Fruit fly (Drosophila melanogaster) whole organism, pupa: ENCODE data around the gene CG10477.

Experiments used
- CG10348 ChIP-seq: fragments of 200-800 bp; sonication (Bioruptor generic); IDR thresholded peaks from 2 replicates; pipeline ENCODE4 v1.3.6; 2022; ENCODE audit warnings: missing biosample characterization, missing genetic modification characterization
- CG12605 ChIP-seq: fragments of 200-800 bp; sonication (Bioruptor generic); IDR thresholded peaks from 2 replicates; pipeline ENCODE4 v1.3.6; 2022; ENCODE audit warnings: missing biosample characterization, missing genetic modification characterization
- CG13204 ChIP-seq: fragments of 200-800 bp; sonication (Bioruptor generic); optimal IDR thresholded peaks from 2 replicates; lab custom pipeline; 2018; ENCODE audit warnings: missing biosample characterization, mild to moderate bottlenecking, missing genetic modification characterization, moderate library complexity
- CG14655 ChIP-seq: fragments of 200-800 bp; sonication (Bioruptor generic); optimal IDR thresholded peaks from 3 replicates; lab custom pipeline; 2017; ENCODE audit warnings: mild to moderate bottlenecking, missing biosample characterization, missing genetic modification reagents, missing genetic modification characterization
- CG15710 ChIP-seq: fragments of 200-800 bp; sonication (Bioruptor generic); optimal IDR thresholded peaks from 2 replicates; lab custom pipeline; 2018; ENCODE audit warnings: missing biosample characterization, mild to moderate bottlenecking, missing genetic modification characterization, moderate library complexity
- CG17806 ChIP-seq: fragments of 200-800 bp; sonication (Bioruptor generic); optimal IDR thresholded peaks from 2 replicates; lab custom pipeline; 2018; ENCODE audit warnings: missing biosample characterization, mild to moderate bottlenecking, missing genetic modification characterization, moderate library complexity
- CG32121 ChIP-seq: fragments of 200-800 bp; sonication (Bioruptor generic); IDR thresholded peaks from 2 replicates; pipeline ENCODE4 v1.3.6; 2022; ENCODE audit warnings: missing biosample characterization, missing genetic modification characterization
- CG34367 ChIP-seq: fragments of 200-800 bp; sonication (Bioruptor generic); optimal IDR thresholded peaks from 2 replicates; lab custom pipeline; 2018; ENCODE audit warnings: missing biosample characterization, mild to moderate bottlenecking, missing genetic modification characterization
- CG4496 ChIP-seq: fragments of 200-800 bp; sonication (Bioruptor generic); IDR thresholded peaks from 3 replicates; pipeline ENCODE4 v1.3.6; 2022; ENCODE audit warnings: missing biosample characterization, missing genetic modification characterization
- CG8159 ChIP-seq: fragments of 200-800 bp; sonication (Bioruptor generic); optimal IDR thresholded peaks from 3 replicates; lab custom pipeline; 2018; ENCODE audit warnings: missing biosample characterization, mild to moderate bottlenecking, missing genetic modification characterization, moderate library complexity
- CG8301 ChIP-seq: fragments of 200-800 bp; sonication (Bioruptor generic); optimal IDR thresholded peaks from 2 replicates; lab custom pipeline; 2018; ENCODE audit warnings: missing biosample characterization, mild to moderate bottlenecking, missing genetic modification characterization
- CG9948 ChIP-seq: fragments of 200-800 bp; sonication (Bioruptor generic); optimal IDR thresholded peaks from 2 replicates; lab custom pipeline; 2018; ENCODE audit warnings: missing biosample characterization, mild to moderate bottlenecking, missing genetic modification characterization, moderate library complexity
- D1 ChIP-seq: fragments of 200-800 bp; sonication (Bioruptor generic); optimal IDR thresholded peaks from 2 replicates; lab custom pipeline; 2018; ENCODE audit warnings: missing biosample characterization, mild to moderate bottlenecking, missing genetic modification characterization, moderate library complexity
- EcR ChIP-seq: fragments of 200-800 bp; sonication (Bioruptor generic); optimal IDR thresholded peaks from 3 replicates; lab custom pipeline; 2019; ENCODE audit warnings: missing biosample characterization, missing genetic modification characterization, mild to moderate bottlenecking, moderate library complexity, missing genetic modification reagents
- Ets98B ChIP-seq: fragments of 200-800 bp; sonication (Bioruptor generic); IDR thresholded peaks from 2 replicates; pipeline ENCODE4 v1.3.6; 2022; ENCODE audit warnings: missing biosample characterization, missing genetic modification characterization
- Pif1A ChIP-seq: fragments of 200-800 bp; sonication (Bioruptor generic); optimal IDR thresholded peaks from 3 replicates; lab custom pipeline; 2016; ENCODE audit warnings: missing biosample characterization, missing genetic modification characterization
- Pif1B ChIP-seq: fragments of 200-800 bp; sonication (Bioruptor generic); optimal IDR thresholded peaks from 3 replicates; lab custom pipeline; 2016; ENCODE audit warnings: missing biosample characterization, missing genetic modification characterization
- Snoo ChIP-seq: fragments of 200-800 bp; sonication (Bioruptor generic); optimal IDR thresholded peaks from 3 replicates; lab custom pipeline; 2017; ENCODE audit warnings: missing biosample characterization, mild to moderate bottlenecking, missing genetic modification characterization, inconsistent platforms
- fd96Ca ChIP-seq: fragments of 200-800 bp; sonication (Bioruptor generic); IDR thresholded peaks from 3 replicates; pipeline ENCODE4 v1.3.6; 2022; ENCODE audit warnings: missing biosample characterization, missing genetic modification characterization
- gl ChIP-seq: fragments of 200-800 bp; sonication (Bioruptor generic); optimal IDR thresholded peaks from 2 replicates; lab custom pipeline; 2018; ENCODE audit warnings: missing biosample characterization, mild to moderate bottlenecking, missing genetic modification characterization
- rn ChIP-seq: fragments of 200-800 bp; sonication (Bioruptor generic); IDR thresholded peaks from 2 replicates; pipeline ENCODE4 v1.3.6; 2022; ENCODE audit warnings: missing biosample characterization, missing genetic modification characterization

CG10477 gene

DNA sequence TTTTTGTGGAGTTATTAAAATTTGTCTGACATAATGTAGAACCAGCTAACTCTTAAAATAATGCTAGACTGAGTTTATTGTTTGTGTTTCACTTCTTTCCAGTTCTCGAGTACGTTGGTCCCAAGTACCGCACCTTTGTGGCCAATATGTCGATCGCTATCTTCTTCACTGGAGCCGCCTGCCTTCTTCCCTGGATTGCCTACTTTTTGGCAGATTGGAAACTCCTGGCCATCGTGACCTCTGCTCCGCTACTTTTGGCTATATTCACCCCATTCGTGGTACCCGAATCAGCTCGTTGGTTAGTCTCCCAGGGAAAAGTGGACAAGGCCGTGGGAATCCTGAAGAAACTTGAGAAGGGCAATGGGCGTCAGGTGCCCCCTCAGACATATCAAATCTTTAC is 35.7 kb upstream of the CG10477 start:
- no peak for TF ChIP-seq CG4496 (GFP tag; lab: Robert Waterston, UW)
- no peak for TF ChIP-seq fd96Ca (GFP tag; lab: Robert Waterston, UW)
- TF ChIP-seq CG12605 (GFP tag; lab: Robert Waterston, UW): no peak
- TF ChIP-seq Pif1A: no peak
- no peak for TF ChIP-seq CG13204
- no peak for TF ChIP-seq D1 (tag; lab: Kevin White, UChicago)
- no peak for TF ChIP-seq Ets98B (GFP tag; lab: Robert Waterston, UW)
- TF ChIP-seq CG32121: no peak
- no peak for TF ChIP-seq EcR
- no peak for TF ChIP-seq CG8159 (tag; lab: Kevin White, UChicago)
- no peak for TF ChIP-seq gl (tag; lab: Kevin White, UChicago)
- no peak for TF ChIP-seq CG9948 (tag; lab: Kevin White, UChicago)
- no peak for TF ChIP-seq CG34367
- no peak for TF ChIP-seq CG17806 (tag; lab: Kevin White, UChicago)

DNA sequence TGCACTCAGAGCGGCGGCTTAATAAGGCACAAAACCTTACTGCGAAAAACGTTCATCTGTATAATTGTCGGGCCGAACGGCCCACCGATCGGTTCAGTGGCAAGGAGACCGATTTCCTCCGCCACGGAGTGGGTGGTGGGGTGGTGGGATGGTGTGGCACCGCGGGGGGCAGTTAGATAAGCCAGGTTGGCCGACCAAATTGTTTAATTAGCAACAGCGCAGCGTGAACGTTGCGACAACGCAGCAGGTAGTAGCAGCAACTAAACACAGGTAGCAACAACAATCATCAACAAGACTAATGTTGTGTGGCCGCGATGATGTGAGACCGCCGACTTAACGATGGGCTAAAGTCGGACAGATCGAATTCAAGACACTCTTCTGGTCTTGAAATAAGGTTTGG is 33.8 kb upstream of the CG10477 start:
- TF ChIP-seq fd96Ca (GFP tag; lab: Robert Waterston, UW) (0 out of 3 replicates have a peak, but pooled peaks have one; percentile 20), CG4496 (GFP tag; lab: Robert Waterston, UW) (no peak)

DNA sequence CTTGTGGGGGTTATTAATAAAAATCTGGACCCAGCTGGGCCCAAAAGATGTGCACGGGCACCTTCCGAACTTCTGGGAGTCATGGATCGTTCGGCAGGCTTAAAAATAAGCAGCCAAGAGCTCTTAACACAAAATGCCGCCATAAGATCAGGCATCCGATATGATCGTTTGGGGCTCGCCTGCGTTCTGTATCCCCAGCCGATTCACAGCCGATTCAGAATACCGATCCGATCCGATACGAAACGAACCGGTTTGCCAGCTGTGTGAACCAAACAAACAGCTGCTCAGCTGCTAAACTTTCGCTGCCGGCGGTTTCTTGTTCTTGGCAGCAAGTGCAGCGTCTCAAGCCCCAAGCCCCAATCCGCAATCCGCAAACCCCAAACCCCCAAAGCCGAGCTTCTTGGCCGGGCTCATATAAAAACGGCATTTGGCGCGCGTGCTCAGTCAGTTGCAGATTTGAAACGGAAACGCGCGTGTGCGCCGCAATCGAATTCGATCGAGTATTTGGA is 31.5 kb upstream of the CG10477 start, which contains the start of gene CG42269:
CG42269 (plus strand) TSS at position 416 of the 509 bp plus-strand sequence.
- no peak for TF ChIP-seq CG34367
- TF ChIP-seq fd96Ca (GFP tag; lab: Robert Waterston, UW): no peak
- peak; percentile 54 for TF ChIP-seq CG4496 (GFP tag; lab: Robert Waterston, UW)
- no peak for TF ChIP-seq Pif1A
- no peak for TF ChIP-seq Pif1B
- TF ChIP-seq Snoo (tag; lab: Kevin White, UChicago): peak; percentile 28
- TF ChIP-seq, all 21 proteins: peak for 2

DNA sequence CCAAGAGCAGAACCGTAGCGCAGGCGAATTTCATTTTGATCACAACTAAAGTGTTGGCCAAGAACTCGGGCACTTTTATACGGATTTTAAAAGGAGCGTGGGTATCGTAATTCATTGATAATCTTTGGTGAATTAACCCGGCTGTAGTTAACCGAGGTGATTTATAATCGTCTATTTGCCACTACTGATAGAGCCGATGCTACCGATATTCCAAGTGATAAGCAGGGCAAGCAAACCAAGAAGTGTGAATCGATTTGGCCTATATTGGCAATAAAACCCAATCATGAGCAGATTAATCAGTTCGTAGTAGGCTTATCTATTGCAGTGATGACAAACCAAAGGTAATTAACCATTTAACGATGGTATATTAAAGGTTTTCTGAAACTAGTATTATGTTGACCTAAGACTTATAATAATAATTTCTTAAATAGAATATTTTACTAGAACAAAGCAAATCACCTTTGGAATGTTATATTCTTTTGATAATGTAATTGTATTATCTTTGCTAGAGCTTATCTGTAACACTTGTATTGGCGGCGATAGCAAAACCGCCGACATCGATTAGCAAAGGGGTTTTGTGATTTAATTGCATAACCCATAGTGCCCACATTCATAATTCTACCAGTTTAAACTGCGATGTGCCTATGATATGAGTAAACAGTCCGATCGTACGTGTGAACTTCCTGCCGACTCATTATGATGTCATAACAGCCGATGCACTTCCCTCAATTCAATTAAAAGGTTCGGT is 28.6 kb upstream of the CG10477 start, which contains the start of gene CG10472:
CG10472 (minus strand) TSS at position 51 of the 748 bp plus-strand sequence.
- no peak for TF ChIP-seq Pif1A
- TF ChIP-seq CG8301 (tag; lab: Kevin White, UChicago): no peak
- TF ChIP-seq rn (GFP tag; lab: Robert Waterston, UW): no peak
- no peak for TF ChIP-seq CG12605 (GFP tag; lab: Robert Waterston, UW)

DNA sequence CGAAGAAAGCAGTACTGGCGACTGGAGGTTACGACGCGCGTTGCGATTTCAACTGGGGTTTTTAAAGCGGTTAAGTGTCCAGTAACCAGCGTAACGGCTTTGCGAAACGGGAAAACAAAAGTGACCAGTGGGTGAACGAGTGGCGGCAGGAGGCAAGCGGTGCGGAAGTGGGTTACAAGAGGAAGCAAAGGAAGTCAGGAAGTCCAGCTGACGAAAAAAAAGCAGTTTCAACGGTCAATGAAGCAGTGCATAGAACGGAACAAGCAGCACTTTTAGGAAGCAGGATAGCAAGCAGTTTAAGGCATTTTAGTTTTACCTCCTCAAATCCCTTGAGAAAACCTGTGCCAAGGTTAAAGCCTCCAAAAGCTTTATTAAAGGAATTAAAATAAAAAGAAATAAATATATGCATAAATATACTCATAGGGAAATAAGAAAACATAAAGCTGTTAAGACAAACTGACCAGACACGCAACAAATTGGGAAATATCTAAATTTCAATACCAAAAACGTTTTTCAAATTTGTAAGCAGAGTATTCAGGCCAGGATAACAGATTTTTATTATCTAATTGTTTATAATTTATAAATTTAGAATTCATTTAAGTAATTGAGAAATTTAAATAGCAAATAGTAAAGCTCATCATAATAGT is 24.8 kb upstream of the CG10477 start, which contains the start of gene CG6592:
CG6592 (plus strand) TSS at position 597 of the 647 bp plus-strand sequence.
- peak; percentile 7 for TF ChIP-seq CG8159 (tag; lab: Kevin White, UChicago)
- no peak for TF ChIP-seq EcR
- no peak for TF ChIP-seq D1 (tag; lab: Kevin White, UChicago)
- TF ChIP-seq Ets98B (GFP tag; lab: Robert Waterston, UW): no peak
- no peak for TF ChIP-seq CG32121
- TF ChIP-seq Snoo (tag; lab: Kevin White, UChicago): peak; percentile 13
- TF ChIP-seq CG15710 (tag; lab: Kevin White, UChicago): no peak
- no peak for TF ChIP-seq rn (GFP tag; lab: Robert Waterston, UW)
- TF ChIP-seq Pif1B: no peak
- TF ChIP-seq CG9948 (tag; lab: Kevin White, UChicago): no peak
- TF ChIP-seq CG13204: no peak
- TF ChIP-seq CG14655 (GFP tag; lab: Kevin White, UChicago): no peak
- TF ChIP-seq CG8301 (tag; lab: Kevin White, UChicago): no peak
- 0 out of 3 replicates have a peak, but pooled peaks have one; percentile 34 for TF ChIP-seq CG4496 (GFP tag; lab: Robert Waterston, UW)
- no peak for TF ChIP-seq CG10348 (GFP tag; lab: Robert Waterston, UW)
- peak; percentile 52 for TF ChIP-seq CG34367
- no peak for TF ChIP-seq CG12605 (GFP tag; lab: Robert Waterston, UW)
- TF ChIP-seq fd96Ca (GFP tag; lab: Robert Waterston, UW): no peak
- no peak for TF ChIP-seq Pif1A
- TF ChIP-seq gl (tag; lab: Kevin White, UChicago): no peak
- TF ChIP-seq CG17806 (tag; lab: Kevin White, UChicago): no peak

DNA sequence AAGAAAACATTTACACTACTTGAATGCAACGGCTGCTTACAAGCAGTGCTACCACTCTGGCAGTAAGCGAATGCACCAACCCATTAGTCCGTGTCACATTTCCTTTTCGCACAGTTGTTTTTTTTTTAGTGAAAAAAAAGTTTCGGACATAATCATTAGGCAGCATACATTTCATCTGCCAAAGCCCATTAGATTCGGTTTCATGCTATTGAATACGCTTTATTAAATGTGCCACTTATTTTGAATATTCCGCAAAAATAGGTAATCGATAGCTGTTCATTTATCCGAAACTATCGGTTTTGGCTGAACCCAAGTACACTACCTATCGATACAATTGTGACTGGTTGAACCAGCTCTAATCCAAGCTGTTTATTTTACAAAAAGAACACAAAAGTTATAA is 20.4 kb upstream of the CG10477 start, which contains the start of gene tant:
tant (plus strand) TSS at position 334 of the 400 bp plus-strand sequence.
- no peak for TF ChIP-seq rn (GFP tag; lab: Robert Waterston, UW)
- no peak for TF ChIP-seq CG32121
- TF ChIP-seq Pif1B: no peak
- no peak for TF ChIP-seq CG4496 (GFP tag; lab: Robert Waterston, UW)
- TF ChIP-seq CG8159 (tag; lab: Kevin White, UChicago): no peak
- TF ChIP-seq CG14655 (GFP tag; lab: Kevin White, UChicago): no peak
- no peak for TF ChIP-seq CG34367
- no peak for TF ChIP-seq CG13204
- no peak for TF ChIP-seq CG12605 (GFP tag; lab: Robert Waterston, UW)
- TF ChIP-seq CG15710 (tag; lab: Kevin White, UChicago): no peak
- no peak for TF ChIP-seq CG17806 (tag; lab: Kevin White, UChicago)
- no peak for TF ChIP-seq CG10348 (GFP tag; lab: Robert Waterston, UW)
- no peak for TF ChIP-seq Pif1A
- TF ChIP-seq, all 21 proteins: peak for 0
